Worm (Caenorhabditis elegans) whole organism, L4 larva: ENCODE measurements around the gene H13N06.7.

ENCODE experiments used
- F44E2.7 ChIP-seq: fragments of 200-800 bp; sonication (Bioruptor generic); IDR thresholded peaks from 2 replicates; pipeline ENCODE4 v2.1.2; 2022; ENCODE audit warnings: missing genetic modification characterization, missing compliant biosample characterization
- T26A8.4 ChIP-seq: fragments of 200-800 bp; sonication (Bioruptor generic); IDR thresholded peaks from 2 replicates; pipeline ENCODE4 v1.3.6; 2022; ENCODE audit warnings: missing genetic modification characterization, missing compliant biosample characterization
- Y48G9A.11 ChIP-seq: fragments of 200-800 bp; sonication (Bioruptor generic); IDR thresholded peaks from 2 replicates; pipeline ENCODE4 v1.3.6; 2022; ENCODE audit warnings: missing genetic modification reagents, missing genetic modification characterization, missing compliant biosample characterization
- Y75B8A.6 ChIP-seq: fragments of 200-800 bp; sonication (Bioruptor generic); IDR thresholded peaks from 2 replicates; pipeline ENCODE4 v1.3.6; 2022; ENCODE audit warnings: missing genetic modification reagents, missing genetic modification characterization, missing compliant biosample characterization
- ZK546.5 ChIP-seq, 2 experiments: sonication (generic microtip); optimal IDR thresholded peaks; 2 replicates each; lab custom pipeline; 2017; ENCODE audit warnings: missing biosample characterization in 2 of 2, missing genetic modification characterization in 2 of 2
- aha-1 ChIP-seq: fragments of 150-350 bp; peaks from one replicate; lab custom pipeline; 2014; ENCODE audit warnings: missing biosample characterization, missing genetic modification characterization
- arid-1 ChIP-seq: fragments of 200-800 bp; sonication (Bioruptor generic); conservative IDR thresholded peaks from 2 replicates; pipeline ENCODE4 v1.3.6; 2022; ENCODE audit warnings: missing genetic modification reagents, missing genetic modification characterization, missing compliant biosample characterization
- attf-4 ChIP-seq: sonication (generic microtip); optimal IDR thresholded peaks from 3 replicates; lab custom pipeline; 2017; ENCODE audit warnings: missing biosample characterization, missing genetic modification characterization
- ceh-44 ChIP-seq: fragments of 200-800 bp; sonication (Bioruptor generic); IDR thresholded peaks from 2 replicates; pipeline ENCODE4 v1.3.6; 2022; ENCODE audit warnings: missing genetic modification reagents, missing genetic modification characterization, missing compliant biosample characterization
- ces-1 ChIP-seq: fragments of 150-350 bp; sonication (generic microtip); optimal IDR thresholded peaks from 4 replicates; lab custom pipeline; 2014; ENCODE audit warnings: missing biosample characterization, missing genetic modification reagents, missing genetic modification characterization
- ctbp-1 ChIP-seq: fragments of 200-800 bp; sonication (Bioruptor generic); IDR thresholded peaks from 2 replicates; pipeline ENCODE4 v1.3.6; 2022; ENCODE audit warnings: missing genetic modification reagents, missing genetic modification characterization, missing compliant biosample characterization
- daf-16 ChIP-seq, 3 experiments: sonication (generic microtip); optimal IDR thresholded peaks; 2 replicates each; lab custom pipeline; 2016 to 2017; ENCODE audit warnings: missing genetic modification characterization in 3 of 3, missing genetic modification reagents in 3 of 3, mild to moderate bottlenecking in 2 of 3, missing compliant biosample characterization in 2 of 3, missing biosample characterization in 1 of 3, moderate library complexity in 1 of 3
- dmd-6 ChIP-seq: fragments of 200-800 bp; sonication (Bioruptor generic); IDR thresholded peaks from 2 replicates; pipeline ENCODE4 v1.3.6; 2022; ENCODE audit warnings: missing genetic modification reagents, missing genetic modification characterization, missing compliant biosample characterization
- dpl-1 ChIP-seq: fragments of 150-350 bp; optimal IDR thresholded peaks from 2 replicates; lab custom pipeline; 2014; ENCODE audit warnings: missing biosample characterization, missing genetic modification reagents, missing genetic modification characterization
- egl-27 ChIP-seq: sonication (generic microtip); optimal IDR thresholded peaks from 3 replicates; lab custom pipeline; 2017; ENCODE audit warnings: missing biosample characterization, missing genetic modification reagents, missing genetic modification characterization
- gei-8 ChIP-seq: fragments of 200-800 bp; sonication (Bioruptor generic); optimal IDR thresholded peaks from 2 replicates; lab custom pipeline; 2018; ENCODE audit warnings: mild to moderate bottlenecking, missing genetic modification characterization, missing compliant biosample characterization
- hlh-11 ChIP-seq: fragments of 200-800 bp; sonication (Bioruptor generic); optimal IDR thresholded peaks from 2 replicates; lab custom pipeline; 2018; ENCODE audit warnings: mild to moderate bottlenecking, missing genetic modification characterization, missing compliant biosample characterization
- hlh-30 ChIP-seq: sonication (generic microtip); optimal IDR thresholded peaks from 2 replicates; lab custom pipeline; 2017; ENCODE audit warnings: antibody characterized with exemption, mild to moderate bottlenecking, missing genetic modification characterization, missing compliant biosample characterization; ENCODE audit not compliant: insufficient read depth
- lim-7 ChIP-seq: fragments of 200-800 bp; sonication (Bioruptor generic); IDR thresholded peaks from 2 replicates; pipeline ENCODE4 v1.3.6; 2022; ENCODE audit warnings: missing genetic modification characterization, missing compliant biosample characterization
- lin-15B ChIP-seq: fragments of 150-350 bp; sonication (generic microtip); optimal IDR thresholded peaks from 3 replicates; lab custom pipeline; 2014; ENCODE audit warnings: missing biosample characterization, missing genetic modification characterization
- lin-39 ChIP-seq: fragments of 150-350 bp; optimal IDR thresholded peaks from 2 replicates; lab custom pipeline; 2014; ENCODE audit warnings: missing biosample characterization, missing genetic modification reagents, missing genetic modification characterization
- lsy-2 ChIP-seq, 2 experiments: fragments of 150-350 bp in 1 of 2; sonication (generic microtip) in 1 of 2; optimal IDR thresholded peaks; 2 replicates each; lab custom pipeline; 2014 to 2017; ENCODE audit warnings: missing biosample characterization in 2 of 2, missing genetic modification characterization in 2 of 2
- mdl-1 ChIP-seq, 2 experiments: fragments of 150-350 bp in 1 of 2; sonication (generic microtip) in 1 of 2; optimal IDR thresholded peaks; 2 replicates each; lab custom pipeline; 2014 to 2017; ENCODE audit warnings: missing biosample characterization in 2 of 2, missing genetic modification characterization in 2 of 2
- mep-1 ChIP-seq: fragments of 150-350 bp; sonication (generic microtip); optimal IDR thresholded peaks from 3 replicates; lab custom pipeline; 2014; ENCODE audit warnings: missing biosample characterization, missing genetic modification characterization
- mes-2 ChIP-seq: sonication (generic microtip); optimal IDR thresholded peaks from 2 replicates; lab custom pipeline; 2016; ENCODE audit warnings: missing genotype, mild to moderate bottlenecking, missing genetic modification characterization, missing compliant biosample characterization; ENCODE audit not compliant: poor library complexity, severe bottlenecking
- mxl-2 ChIP-seq: fragments of 200-800 bp; sonication (Bioruptor generic); conservative IDR thresholded peaks from 2 replicates; pipeline ENCODE4 v1.3.6; 2022; ENCODE audit warnings: missing genetic modification reagents, missing genetic modification characterization, missing compliant biosample characterization
- nhr-11 ChIP-seq: fragments of 150-350 bp; optimal IDR thresholded peaks from 2 replicates; lab custom pipeline; 2014; ENCODE audit warnings: missing biosample characterization, missing genetic modification characterization
- nhr-28 ChIP-seq: fragments of 150-350 bp; optimal IDR thresholded peaks from 2 replicates; lab custom pipeline; 2014; ENCODE audit warnings: missing biosample characterization, missing genetic modification characterization
- pha-4 ChIP-seq, 2 experiments: fragments of 150-350 bp in 1 of 2; fragments of 200-800 bp in 1 of 2; sonication (Bioruptor generic) in 1 of 2; IDR thresholded peaks in 1 of 2; optimal IDR thresholded peaks in 1 of 2; 2 replicates each; pipeline versions ENCODE4 v1.3.6 to Lab custom; 2014 to 2022; ENCODE audit warnings: missing genetic modification characterization in 2 of 2, missing genetic modification reagents in 2 of 2, missing biosample characterization in 1 of 2, missing compliant biosample characterization in 1 of 2
- php-3 ChIP-seq: fragments of 200-800 bp; sonication (Bioruptor generic); IDR thresholded peaks from 2 replicates; pipeline ENCODE4 v1.3.6; 2022; ENCODE audit warnings: missing genetic modification reagents, missing genetic modification characterization, missing compliant biosample characterization
- pqm-1 ChIP-seq: sonication (generic microtip); optimal IDR thresholded peaks from 2 replicates; lab custom pipeline; 2017; ENCODE audit warnings: missing biosample characterization, missing genetic modification characterization
- skn-1 ChIP-seq: fragments of 150-350 bp; optimal IDR thresholded peaks from 2 replicates; lab custom pipeline; 2014; ENCODE audit warnings: missing biosample characterization, missing genetic modification characterization
- snpc-1.2 ChIP-seq: fragments of 200-800 bp; sonication (Bioruptor generic); IDR thresholded peaks from 2 replicates; pipeline ENCODE4 v1.3.6; 2022; ENCODE audit warnings: missing genetic modification reagents, missing genetic modification characterization, missing compliant biosample characterization
- unc-39 ChIP-seq: sonication (generic microtip); optimal IDR thresholded peaks from 2 replicates; lab custom pipeline; 2017; ENCODE audit warnings: missing biosample characterization, missing genetic modification characterization
- unc-62 ChIP-seq, 3 experiments: fragments of 150-350 bp in 1 of 3; sonication (generic microtip); optimal IDR thresholded peaks in 2 of 3; peaks in 1 of 3; 1 replicate in 1 of 3; 2 replicates in 2 of 3; lab custom pipeline; 2014 to 2017; ENCODE audit warnings: missing biosample characterization in 3 of 3, missing genetic modification characterization in 3 of 3, missing genetic modification reagents in 3 of 3, missing genotype in 1 of 3
- zag-1 ChIP-seq: fragments of 150-350 bp; optimal IDR thresholded peaks from 2 replicates; lab custom pipeline; 2014; ENCODE audit warnings: missing biosample characterization, missing genetic modification characterization
- zfp-2 ChIP-seq: sonication (generic microtip); optimal IDR thresholded peaks from 2 replicates; lab custom pipeline; 2016; ENCODE audit warnings: mild to moderate bottlenecking, missing genetic modification characterization, missing compliant biosample characterization
- zip-11 ChIP-seq: fragments of 200-800 bp; sonication (Bioruptor generic); IDR thresholded peaks from 2 replicates; pipeline ENCODE4 v1.3.6; 2022; ENCODE audit warnings: missing genetic modification characterization, missing compliant biosample characterization
- ztf-11 ChIP-seq: fragments of 150-350 bp; optimal IDR thresholded peaks from 2 replicates; lab custom pipeline; 2014; ENCODE audit warnings: missing biosample characterization, missing genetic modification characterization
- ztf-7 ChIP-seq: fragments of 150-350 bp; optimal IDR thresholded peaks from 2 replicates; lab custom pipeline; 2014; ENCODE audit warnings: missing biosample characterization, missing genetic modification characterization

H13N06.7 gene

ce11 chrX:15535190-15535636 is 32.3 kb downstream of the H13N06.7 start (continued):
- TF ChIP-seq gei-8 (GFP tag; lab: Kevin White, UChicago) = no peak
- TF ChIP-seq zfp-2 (tag; lab: Kevin White, UChicago) = peak; percentile 47
- TF ChIP-seq ztf-7 = no peak
- peak; percentile 33 for TF ChIP-seq skn-1 (tag; lab: Kevin White, UChicago)
- 0 out of 2 replicates have a peak, but pooled peaks have one; percentile 41 for TF ChIP-seq T26A8.4

DNA sequence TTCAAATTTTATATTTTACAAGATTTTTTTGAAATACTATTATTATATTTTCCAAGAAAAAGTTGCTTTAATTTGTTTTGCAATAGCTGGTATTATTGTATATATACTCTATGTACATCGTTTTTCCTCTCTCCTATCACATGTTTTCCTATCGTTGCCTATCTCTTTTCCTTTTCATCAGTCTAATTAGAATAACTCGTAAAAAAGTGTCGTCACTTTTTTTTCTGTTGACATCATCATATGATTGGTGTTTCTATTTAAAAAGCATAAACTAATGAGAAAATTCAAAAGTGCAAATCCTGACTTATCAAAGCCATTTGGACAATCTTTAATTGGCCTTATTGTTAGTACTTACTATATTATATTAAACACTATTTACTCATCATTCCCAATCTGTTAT is 33.1 kb downstream of the H13N06.7 start:
- TF ChIP-seq F44E2.7 (GFP tag; lab: Robert Waterston, UW) = no peak
- TF ChIP-seq egl-27 = no peak
- peak in 1 of 2 experiments; percentile 3 for TF ChIP-seq lsy-2 (tag; optimal IDR thresholded peaks at IDR 0.05; lab: Kevin White, UChicago)
- TF ChIP-seq mep-1 (tag; lab: Kevin White, UChicago) = no peak

- no peak for TF ChIP-seq ZK546.5 (tag; optimal IDR thresholded peaks at IDR 0.05; lab: Kevin White, UChicago)
- no peak for TF ChIP-seq attf-4 (tag; lab: Kevin White, UChicago)
- no peak for TF ChIP-seq Y75B8A.6 (GFP tag; lab: Robert Waterston, UW)
- TF ChIP-seq Y48G9A.11 = no peak
- TF ChIP-seq pha-4 (GFP tag; IDR thresholded peaks at IDR 0.05; lab: Robert Waterston, UW) = no peak
- no peak for TF ChIP-seq pha-4 (tag; optimal IDR thresholded peaks at IDR 0.05; lab: Kevin White, UChicago)
These were observed 34.4 kb downstream of the H13N06.7 start, which contains the start of the genes olrn-1 and C02C6.14 for ce11 chrX:15537362-15537761. Gene olrn-1, plus strand, starts transcription at chrX:15537662. Gene C02C6.14, plus strand, starts transcription at chrX:15537665.

DNA sequence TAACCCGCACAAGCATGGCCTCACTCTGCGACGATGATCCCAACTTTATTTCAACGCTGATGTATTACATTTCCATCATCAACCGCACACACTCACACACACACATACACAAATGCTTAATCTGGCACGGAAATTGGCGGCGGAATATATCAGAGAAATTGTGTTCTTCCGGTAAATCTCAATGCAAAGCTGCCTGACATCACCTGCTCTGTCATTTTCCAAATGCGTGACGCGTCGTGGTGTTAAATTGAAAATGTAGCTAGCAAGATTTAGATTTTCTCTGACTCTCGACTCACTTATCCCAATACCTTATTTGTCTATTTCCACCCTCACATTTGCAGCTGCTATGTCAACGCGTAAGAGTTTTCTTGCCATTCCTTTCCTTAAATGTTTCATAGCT is 36.4 kb downstream of the H13N06.7 start:
- TF ChIP-seq aha-1 (tag; lab: Kevin White, UChicago) (peak; percentile 62), nhr-28 (tag; lab: Kevin White, UChicago) (no peak)
- TF ChIP-seq, all 104 proteins: peak for 1

DNA sequence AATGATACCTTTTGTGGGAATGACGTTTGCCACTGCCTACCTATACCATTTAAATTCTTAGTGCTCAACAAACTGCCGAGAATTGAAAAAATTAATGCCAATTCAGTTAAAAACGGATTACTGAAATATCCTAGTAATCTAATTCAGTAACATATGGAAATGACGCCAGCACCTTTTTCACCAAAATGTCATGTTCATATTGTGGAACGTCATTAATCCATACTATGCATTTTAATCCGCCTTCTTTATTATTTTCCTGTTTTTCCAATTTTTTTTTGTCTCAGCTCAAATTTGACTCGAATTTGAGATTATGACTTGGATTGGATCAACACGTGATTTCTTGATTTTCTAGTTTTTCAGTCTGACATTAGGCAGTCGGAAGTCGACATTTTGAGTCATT is 38.5 kb downstream of the H13N06.7 start:
- no peak for TF ChIP-seq Y48G9A.11
- TF ChIP-seq mdl-1 (tag; optimal IDR thresholded peaks at IDR 0.05; lab: Kevin White, UChicago) = no peak
- TF ChIP-seq unc-62 (GFP tag; optimal IDR thresholded peaks at IDR 0.05 in 1 of 2; lab: Kevin White, UChicago) = peak in 1 of 2 experiments; percentile 0
- TF ChIP-seq unc-62 (tag; optimal IDR thresholded peaks at IDR 0.05; lab: Kevin White, UChicago) = no peak

ce11 chrX:15544671-15545070 is 41.7 kb downstream of the H13N06.7 start:
- TF ChIP-seq ceh-44 (no peak), zip-11 (GFP tag; lab: Robert Waterston, UW) (no peak), mes-2 (tag; lab: Kevin White, UChicago) (no peak), nhr-11 (tag; lab: Kevin White, UChicago) (no peak), lin-15B (tag; lab: Kevin White, UChicago) (no peak), arid-1 (GFP tag; lab: Robert Waterston, UW) (no peak), lin-39 (tag; lab: Kevin White, UChicago) (no peak), unc-39 (tag; lab: Kevin White, UChicago) (no peak), ces-1 (GFP tag; lab: Kevin White, UChicago) (no peak), zag-1 (tag; lab: Kevin White, UChicago) (no peak), hlh-11 (peak; percentile 68), hlh-30 (tag; lab: Kevin White, UChicago) (no peak), dmd-6 (GFP tag; lab: Robert Waterston, UW) (peak; percentile 86), dpl-1 (GFP tag; lab: Kevin White, UChicago) (no peak), gei-8 (GFP tag; lab: Kevin White, UChicago) (no peak), T26A8.4 (no peak), mxl-2 (GFP tag; lab: Robert Waterston, UW) (no peak), nhr-28 (tag; lab: Kevin White, UChicago) (peak; percentile 10), ZK546.5 (tag; optimal IDR thresholded peaks at IDR 0.05; lab: Kevin White, UChicago) (no peak), lim-7 (GFP tag; lab: Robert Waterston, UW) (no peak), daf-16 (GFP tag; optimal IDR thresholded peaks at IDR 0.05; lab: Kevin White, UChicago) (no peak), daf-16 (tag; optimal IDR thresholded peaks at IDR 0.05; lab: Kevin White, UChicago) (peak; percentile 21), php-3 (peak; percentile 94), pqm-1 (tag; lab: Kevin White, UChicago) (no peak), snpc-1.2 (GFP tag; lab: Robert Waterston, UW) (no peak), ctbp-1 (GFP tag; lab: Robert Waterston, UW) (no peak), unc-62 (GFP tag; optimal IDR thresholded peaks at IDR 0.05 in 1 of 2; lab: Kevin White, UChicago) (no peak), unc-62 (tag; optimal IDR thresholded peaks at IDR 0.05; lab: Kevin White, UChicago) (no peak), ztf-11 (tag; lab: Kevin White, UChicago) (no peak)
